Fruit fly (Drosophila melanogaster) whole organism, embryonic: ENCODE data around the gene cyr.

Source experiments
- BEAF-32 ChIP-seq: fragments of 200-800 bp; sonication (Bioruptor generic); optimal IDR thresholded peaks from 3 replicates; lab custom pipeline; 2017; ENCODE audit warnings: missing biosample characterization, missing genetic modification characterization, mild to moderate bottlenecking, moderate library complexity, missing genetic modification reagents
- CG11456 ChIP-seq: fragments of 200-800 bp; sonication (Bioruptor generic); IDR thresholded peaks from 3 replicates; pipeline ENCODE4 v1.3.6; 2022; ENCODE audit warnings: missing biosample characterization, missing genetic modification characterization
- CG11695 ChIP-seq: fragments of 200-800 bp; sonication (Bioruptor generic); IDR thresholded peaks from 3 replicates; pipeline ENCODE4 v1.3.6; 2022; ENCODE audit warnings: missing biosample characterization, missing genetic modification characterization
- CG13123 ChIP-seq: fragments of 200-800 bp; sonication (Bioruptor generic); optimal IDR thresholded peaks from 2 replicates; lab custom pipeline; 2016; ENCODE audit warnings: missing biosample characterization, missing genetic modification characterization
- CG13424 ChIP-seq: fragments of 200-800 bp; sonication (Bioruptor generic); optimal IDR thresholded peaks from 2 replicates; lab custom pipeline; 2019; ENCODE audit warnings: missing biosample characterization, mild to moderate bottlenecking, missing genetic modification characterization, moderate library complexity
- CG14441 ChIP-seq: fragments of 200-800 bp; sonication (Bioruptor generic); IDR thresholded peaks from 2 replicates; pipeline ENCODE4 v1.3.6; 2022; ENCODE audit warnings: missing biosample characterization, missing genetic modification characterization
- CG15514 ChIP-seq: fragments of 200-800 bp; sonication (Bioruptor generic); optimal IDR thresholded peaks from 3 replicates; lab custom pipeline; 2017; ENCODE audit warnings: missing biosample characterization, missing genetic modification characterization, mild to moderate bottlenecking, moderate library complexity, missing genetic modification reagents
- CG17359 ChIP-seq: fragments of 200-800 bp; sonication (Bioruptor generic); optimal IDR thresholded peaks from 3 replicates; lab custom pipeline; 2018; ENCODE audit warnings: missing biosample characterization, mild to moderate bottlenecking, missing genetic modification characterization, moderate library complexity
- CG18011 ChIP-seq: fragments of 200-800 bp; sonication (Bioruptor generic); optimal IDR thresholded peaks from 2 replicates; lab custom pipeline; 2017; ENCODE audit warnings: missing biosample characterization, missing genetic modification characterization, mild to moderate bottlenecking, moderate library complexity, missing genotype
- CG18764 ChIP-seq: fragments of 200-800 bp; sonication (Bioruptor generic); optimal IDR thresholded peaks from 3 replicates; lab custom pipeline; 2016; ENCODE audit warnings: missing biosample characterization, missing genetic modification characterization
- CG2875 ChIP-seq: fragments of 200-800 bp; sonication (Bioruptor generic); optimal IDR thresholded peaks from 2 replicates; lab custom pipeline; 2017; ENCODE audit warnings: missing biosample characterization, mild to moderate bottlenecking, missing genetic modification characterization, missing genetic modification reagents
- CG30403 ChIP-seq: fragments of 200-800 bp; sonication (Bioruptor generic); optimal IDR thresholded peaks from 3 replicates; lab custom pipeline; 2016; ENCODE audit warnings: missing biosample characterization, missing genetic modification characterization
- CG31441 ChIP-seq: fragments of 200-800 bp; sonication (Bioruptor generic); IDR thresholded peaks from 2 replicates; pipeline ENCODE4 v1.3.6; 2022; ENCODE audit warnings: missing biosample characterization, missing genetic modification characterization
- CG32772 ChIP-seq: fragments of 200-800 bp; sonication (Bioruptor generic); IDR thresholded peaks from 2 replicates; pipeline ENCODE4 v1.3.6; 2022; ENCODE audit warnings: missing biosample characterization, missing genetic modification characterization
- CG3726 ChIP-seq: fragments of 200-800 bp; sonication (Bioruptor generic); IDR thresholded peaks from 3 replicates; pipeline ENCODE4, ENCODE4 v1.3.6; 2022; ENCODE audit warnings: missing biosample characterization, missing genetic modification characterization
- CG6272 ChIP-seq: fragments of 200-800 bp; sonication (Bioruptor generic); IDR thresholded peaks from 2 replicates; pipeline ENCODE4 v1.3.6; 2022; ENCODE audit warnings: missing biosample characterization, missing genetic modification characterization
- CG8290 ChIP-seq, 3 experiments: fragments of 200-800 bp; sonication (Bioruptor generic); optimal IDR thresholded peaks; 2 replicates each; lab custom pipeline; 2016 to 2019; ENCODE audit warnings: missing biosample characterization in 3 of 3, missing genetic modification characterization in 3 of 3, mild to moderate bottlenecking in 2 of 3, moderate library complexity in 1 of 3
- CG8359 ChIP-seq: fragments of 200-800 bp; sonication (Bioruptor generic); optimal IDR thresholded peaks from 2 replicates; lab custom pipeline; 2017; ENCODE audit warnings: missing biosample characterization, mild to moderate bottlenecking, missing genetic modification characterization, borderline replicate concordance
- CG8765 ChIP-seq: fragments of 200-800 bp; sonication (Bioruptor generic); IDR thresholded peaks from 2 replicates; pipeline ENCODE4 v1.3.6; 2022; ENCODE audit warnings: missing biosample characterization, missing genetic modification characterization
- Deaf1 ChIP-seq: fragments of 200-800 bp; optimal IDR thresholded peaks from 3 replicates; lab custom pipeline; 2019; ENCODE audit warnings: missing biosample characterization, mild to moderate bottlenecking, missing genetic modification characterization, moderate library complexity
- Dref ChIP-seq: fragments of 200-800 bp; sonication (Bioruptor generic); IDR thresholded peaks from 2 replicates; pipeline ENCODE4 v1.3.6; 2022; ENCODE audit warnings: missing biosample characterization, missing genetic modification characterization
- Elba2 ChIP-seq: fragments of 200-800 bp; sonication (Bioruptor generic); optimal IDR thresholded peaks from 3 replicates; lab custom pipeline; 2016; ENCODE audit warnings: missing biosample characterization, missing genetic modification characterization
- Ets97D ChIP-seq: fragments of 200-800 bp; sonication (Bioruptor generic); optimal IDR thresholded peaks from 3 replicates; lab custom pipeline; 2016; ENCODE audit warnings: missing biosample characterization, missing genetic modification characterization
- Fer1 ChIP-seq: fragments of 200-800 bp; sonication (Bioruptor generic); optimal IDR thresholded peaks from 2 replicates; lab custom pipeline; 2017; ENCODE audit warnings: missing biosample characterization, mild to moderate bottlenecking, missing genetic modification characterization
- Fer3 ChIP-seq: fragments of 200-800 bp; sonication (Bioruptor generic); optimal IDR thresholded peaks from 2 replicates; lab custom pipeline; 2018; ENCODE audit warnings: missing biosample characterization, mild to moderate bottlenecking, missing genetic modification characterization, moderate library complexity
- HLH3B ChIP-seq: fragments of 200-800 bp; sonication (Bioruptor generic); IDR thresholded peaks from 2 replicates; pipeline ENCODE4 v1.3.6; 2022; ENCODE audit warnings: missing biosample characterization, missing genetic modification characterization
- HLHmδ ChIP-seq: fragments of 200-800 bp; sonication (Bioruptor generic); optimal IDR thresholded peaks from 2 replicates; lab custom pipeline; 2018; ENCODE audit warnings: missing biosample characterization, mild to moderate bottlenecking, missing genetic modification characterization, moderate library complexity
- NC2β ChIP-seq: fragments of 200-800 bp; sonication (Bioruptor generic); optimal IDR thresholded peaks from 2 replicates; lab custom pipeline; 2016; ENCODE audit warnings: missing biosample characterization, missing genetic modification characterization
- Opbp ChIP-seq: fragments of 200-800 bp; sonication (Bioruptor generic); IDR thresholded peaks from 3 replicates; pipeline ENCODE4 v1.3.6; 2022; ENCODE audit warnings: missing biosample characterization, missing genetic modification characterization; ENCODE audit not compliant: partially characterized antibody
- Stat92E ChIP-seq, 3 experiments: fragments of >200 bp in 2 of 3; fragments of 200-800 bp in 1 of 3; sonication (Bioruptor generic) in 1 of 3; optimal IDR thresholded peaks; 2 replicates each; lab custom pipeline; 2017 to 2019; ENCODE audit warnings: missing biosample characterization in 3 of 3, missing genetic modification characterization in 3 of 3, mild to moderate bottlenecking in 1 of 3, moderate library complexity in 1 of 3
- YL-1 ChIP-seq: fragments of 200-800 bp; sonication (Bioruptor generic); optimal IDR thresholded peaks from 3 replicates; lab custom pipeline; 2017; ENCODE audit warnings: missing biosample characterization, mild to moderate bottlenecking, missing genetic modification characterization
- cato ChIP-seq: fragments of 200-800 bp; sonication (Bioruptor generic); optimal IDR thresholded peaks from 2 replicates; lab custom pipeline; 2016; ENCODE audit warnings: missing biosample characterization, missing genetic modification characterization, borderline replicate concordance
- dysf ChIP-seq: fragments of 200-800 bp; sonication (Bioruptor generic); IDR thresholded peaks from 3 replicates; pipeline ENCODE4 v1.3.6; 2022; ENCODE audit warnings: missing biosample characterization, missing genetic modification characterization
- fd102C ChIP-seq: fragments of 200-800 bp; sonication (Bioruptor generic); optimal IDR thresholded peaks from 2 replicates; lab custom pipeline; 2018; ENCODE audit warnings: missing biosample characterization, mild to moderate bottlenecking, missing genetic modification characterization, moderate library complexity
- fu2 ChIP-seq: fragments of 200-800 bp; sonication (Bioruptor generic); optimal IDR thresholded peaks from 2 replicates; lab custom pipeline; 2016; ENCODE audit warnings: missing biosample characterization, missing genetic modification characterization
- gsb ChIP-seq: fragments of 200-800 bp; sonication (Bioruptor generic); IDR thresholded peaks from 2 replicates; pipeline ENCODE4 v1.3.6; 2022; ENCODE audit warnings: missing biosample characterization, missing genetic modification characterization
- hth ChIP-seq: fragments of >200 bp; optimal IDR thresholded peaks from 2 replicates; lab custom pipeline; 2017; ENCODE audit warnings: inconsistent platforms
- inv ChIP-seq: fragments of 200-800 bp; sonication (Bioruptor generic); IDR thresholded peaks from 2 replicates; pipeline ENCODE4 v1.3.6; 2022; ENCODE audit warnings: missing biosample characterization, missing genetic modification characterization; ENCODE audit not compliant: partially characterized antibody
- lbe ChIP-seq: fragments of 200-800 bp; sonication (Bioruptor generic); optimal IDR thresholded peaks from 2 replicates; lab custom pipeline; 2016; ENCODE audit warnings: missing biosample characterization, mild to moderate bottlenecking, missing genetic modification characterization
- lola ChIP-seq, 3 experiments: fragments of >200 bp in 2 of 3; fragments of 200-800 bp in 1 of 3; sonication (Bioruptor generic) in 1 of 3; optimal IDR thresholded peaks; 2 replicates each; lab custom pipeline; 2017 to 2019; ENCODE audit warnings: missing biosample characterization in 3 of 3, missing genetic modification characterization in 3 of 3, mild to moderate bottlenecking in 1 of 3, moderate library complexity in 1 of 3
- luna ChIP-seq: fragments of 200-800 bp; sonication (Bioruptor generic); optimal IDR thresholded peaks from 2 replicates; lab custom pipeline; 2016; ENCODE audit warnings: missing biosample characterization, missing genetic modification characterization
- mirr ChIP-seq: fragments of 200-800 bp; sonication (Bioruptor generic); optimal IDR thresholded peaks from 3 replicates; lab custom pipeline; 2018; ENCODE audit warnings: missing biosample characterization, mild to moderate bottlenecking, missing genetic modification characterization
- org-1 ChIP-seq: fragments of 200-800 bp; sonication (Bioruptor generic); optimal IDR thresholded peaks from 2 replicates; lab custom pipeline; 2017; ENCODE audit warnings: missing biosample characterization, missing genetic modification characterization
- pros ChIP-seq: fragments of 200-800 bp; sonication (Bioruptor generic); optimal IDR thresholded peaks from 3 replicates; lab custom pipeline; 2019; ENCODE audit warnings: missing biosample characterization, mild to moderate bottlenecking, missing genetic modification characterization, moderate library complexity
- pum ChIP-seq: fragments of 200-800 bp; sonication (Bioruptor generic); optimal IDR thresholded peaks from 2 replicates; lab custom pipeline; 2016; ENCODE audit warnings: missing biosample characterization, missing genetic modification characterization
- ranshi ChIP-seq: fragments of 200-800 bp; sonication (Bioruptor generic); IDR thresholded peaks from 2 replicates; pipeline ENCODE4 v1.3.6; 2022; ENCODE audit warnings: missing biosample characterization, missing genetic modification characterization
- run ChIP-seq: fragments of 200-800 bp; sonication (Bioruptor generic); optimal IDR thresholded peaks from 3 replicates; lab custom pipeline; 2018; ENCODE audit warnings: missing biosample characterization, mild to moderate bottlenecking, missing genetic modification characterization
- sens-2 ChIP-seq: fragments of 200-800 bp; sonication (Bioruptor generic); IDR thresholded peaks from 2 replicates; pipeline ENCODE4 v1.3.6; 2022; ENCODE audit warnings: missing biosample characterization, missing genetic modification characterization
- slou ChIP-seq: fragments of 200-800 bp; sonication (Bioruptor generic); optimal IDR thresholded peaks from 3 replicates; lab custom pipeline; 2016; ENCODE audit warnings: missing biosample characterization, missing genetic modification characterization

cyr gene

DNA sequence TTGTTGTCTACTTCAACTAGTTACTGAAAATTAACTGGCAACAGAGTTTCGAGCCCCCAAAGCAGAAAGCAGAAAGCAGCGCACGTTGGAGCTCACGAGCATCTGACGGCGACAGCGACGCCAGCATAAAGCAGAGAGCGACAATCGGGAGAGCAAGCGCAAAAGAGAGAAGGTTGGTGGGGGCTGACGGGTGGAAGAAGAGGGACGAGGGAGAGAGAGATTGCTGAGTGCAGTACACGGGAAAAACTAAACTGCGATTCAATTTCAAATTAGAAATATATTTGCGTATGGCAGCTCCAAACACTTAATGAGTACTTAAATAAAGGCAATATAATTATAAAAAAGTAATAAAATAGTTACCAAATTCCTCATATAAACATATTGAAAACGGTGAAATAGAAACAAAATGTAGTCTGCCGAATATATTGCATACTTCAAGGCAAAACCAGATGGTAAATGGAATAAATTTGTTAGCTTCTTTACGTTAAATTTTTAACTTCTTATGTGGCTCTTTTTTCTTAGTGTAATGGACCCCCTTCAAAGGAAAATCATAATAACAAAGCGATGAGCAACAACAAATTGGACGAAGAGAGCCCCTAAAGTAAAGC is 43.3 kb downstream of the cyr start (continued):
- TF ChIP-seq CG2875 (GFP tag; lab: Kevin White, UChicago) (peak; percentile 89), hth (lab: Kevin White, UChicago) (no peak), CG8359 (GFP tag; lab: Kevin White, UChicago) (peak; percentile 87), CG32772 (peak; percentile 85), org-1 (GFP tag; lab: Kevin White, UChicago) (peak; percentile 94), CG8765 (peak; percentile 40; the same call in 1 of the 2 replicates), fu2 (GFP tag; lab: Kevin White, UChicago) (peak; percentile 68), lbe (GFP tag; lab: Kevin White, UChicago) (peak; percentile 60), Deaf1 (tag; lab: Kevin White, UChicago) (peak; percentile 81), pros (GFP tag; lab: Kevin White, UChicago) (peak; percentile 66), luna (GFP tag; lab: Kevin White, UChicago) (peak; percentile 35), CG18764 (peak; percentile 86), sens-2 (peak; percentile 61; the same call in 1 of the 2 replicates), CG14441 (peak; percentile 91), CG13123 (GFP tag; lab: Kevin White, UChicago) (peak; percentile 86), Elba2 (GFP tag; lab: Kevin White, UChicago) (no peak), inv (GFP tag; lab: Robert Waterston, UW) (no peak), CG3726 (GFP tag; lab: Robert Waterston, UW) (peak; percentile 67; the same call in 1 of the 3 replicates), Stat92E (GFP tag; optimal IDR thresholded peaks at IDR 0.05; lab: Kevin White, UChicago) (peak in 1 of 3 experiments; percentile 90), NC2β (GFP tag; lab: Kevin White, UChicago) (peak; percentile 68), Ets97D (GFP tag; lab: Kevin White, UChicago) (peak; percentile 48), slou (GFP tag; lab: Kevin White, UChicago) (peak; percentile 94), CG15514 (peak; percentile 83), gsb (GFP tag; lab: Robert Waterston, UW) (peak; percentile 86), Fer3 (tag; lab: Kevin White, UChicago) (peak; percentile 95), CG13424 (tag; lab: Kevin White, UChicago) (peak; percentile 98), run (peak; percentile 94), HLH3B (peak; percentile 89), mirr (GFP tag; lab: Kevin White, UChicago) (peak; percentile 77), lola (GFP tag; optimal IDR thresholded peaks at IDR 0.05; lab: Kevin White, UChicago) (peak in 1 of 3 experiments; percentile 90), CG6272 (GFP tag; lab: Robert Waterston, UW) (peak; percentile 90), CG30403 (GFP tag; lab: Kevin White, UChicago) (peak; percentile 95), Dref (GFP tag; lab: Robert Waterston, UW) (no peak), dysf (GFP tag; lab: Robert Waterston, UW) (peak; percentile 96), CG11695 (peak; percentile 94), CG8290 (GFP tag; optimal IDR thresholded peaks at IDR 0.05; lab: Kevin White, UChicago) (peak; percentile 84), CG8290 (tag; optimal IDR thresholded peaks at IDR 0.05; lab: Kevin White, UChicago) (peak; percentile 44 to 77), YL-1 (GFP tag; lab: Kevin White, UChicago) (peak; percentile 67), Opbp (GFP tag; lab: Robert Waterston, UW) (no peak), fd102C (GFP tag; lab: Kevin White, UChicago) (no peak), CG17359 (tag; lab: Kevin White, UChicago) (peak; percentile 96), BEAF-32 (GFP tag; lab: Kevin White, UChicago) (peak; percentile 6), Fer1 (GFP tag; lab: Kevin White, UChicago) (peak; percentile 96), ranshi (GFP tag; lab: Robert Waterston, UW) (peak; percentile 87), HLHmδ (GFP tag; lab: Kevin White, UChicago) (no peak), cato (peak; percentile 84), CG31441 (peak; percentile 94), pum (GFP tag; lab: Kevin White, UChicago) (peak; percentile 71), CG18011 (GFP tag; lab: Kevin White, UChicago) (peak; percentile 82), CG11456 (GFP tag; lab: Robert Waterston, UW) (peak; percentile 88)
